Fruit fly (Drosophila melanogaster): ENCODE data around the gene CG5439.

The CG5439 gene

DNA sequence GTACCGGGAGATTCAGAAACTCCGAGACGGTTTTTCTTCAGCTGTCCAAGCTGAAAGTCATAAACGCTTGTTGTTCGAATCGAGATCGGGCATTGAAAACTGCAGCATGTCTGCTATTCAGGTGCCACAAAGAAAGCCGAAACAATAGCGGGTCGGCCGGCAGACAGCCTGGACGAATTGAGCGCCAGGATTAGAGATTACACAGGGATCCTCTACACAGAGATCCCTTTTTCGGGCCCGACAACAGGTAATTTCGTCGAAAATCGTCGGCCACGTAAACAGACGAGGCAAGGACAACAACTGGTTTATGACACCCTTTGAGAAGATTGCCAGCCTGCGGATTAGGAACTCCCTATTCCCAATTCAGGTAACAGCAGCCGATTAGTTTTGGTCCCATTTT, 50.3 kb downstream of the CG5439 start, which contains the start of gene CG16813:
TSS of gene CG16813 (plus strand) at position 288 of the 400 bp plus-strand sequence.
- no peak for TF ChIP-seq CG8478 (optimal IDR thresholded peaks at IDR 0.05)
- TF ChIP-seq psq (optimal IDR thresholded peaks at IDR 0.05): no peak
- no peak for TF ChIP-seq usp (GFP tag; optimal IDR thresholded peaks at IDR 0.05)
- no peak for TF ChIP-seq Dll (optimal IDR thresholded peaks at IDR 0.05)
- TF ChIP-seq EcR (GFP tag; optimal IDR thresholded peaks at IDR 0.05): no peak
- TF ChIP-seq pan (optimal IDR thresholded peaks at IDR 0.05): no peak

Measured in whole organism.